Fruit fly (Drosophila melanogaster): ENCODE results near the gene ry.

- TF ChIP-seq bab1 (GFP tag; optimal IDR thresholded peaks at IDR 0.05) (no peak), CG14711 (tag; optimal IDR thresholded peaks at IDR 0.05) (no peak), cnc (optimal IDR thresholded peaks at IDR 0.05) (no peak)
These were observed 5.7 kb downstream of the ry start, which contains the start of gene CG11668 for dm6 chr3R:13038075-13038474.

Measured in whole organism, adult.